Worm (Caenorhabditis elegans) whole organism, L4 larva: ENCODE results near the gene F27E5.7.
A peak's percentile ranks its signal among the peaks of the same experiment; 100 is the strongest.

ENCODE experiments used
- D1046.2 ChIP-seq: fragments of 200-800 bp; sonication (Bioruptor generic); IDR thresholded peaks from 2 replicates; pipeline ENCODE4 v1.3.6; 2022; ENCODE audit warnings: missing genetic modification characterization, missing compliant biosample characterization
- F10B5.3 ChIP-seq: sonication (generic microtip); optimal IDR thresholded peaks from 2 replicates; lab custom pipeline; 2016; ENCODE audit warnings: mild to moderate bottlenecking, missing genetic modification characterization, missing compliant biosample characterization
- F26F4.8 ChIP-seq: fragments of 200-800 bp; sonication (Bioruptor generic); conservative IDR thresholded peaks from 2 replicates; pipeline ENCODE4 v1.3.6; 2022; ENCODE audit warnings: missing genetic modification characterization, missing compliant biosample characterization
- R02D3.7 ChIP-seq: fragments of 150-350 bp; sonication (generic microtip); optimal IDR thresholded peaks from 3 replicates; lab custom pipeline; 2014; ENCODE audit warnings: missing biosample characterization, missing genetic modification characterization
- T26A8.4 ChIP-seq: fragments of 200-800 bp; sonication (Bioruptor generic); IDR thresholded peaks from 2 replicates; pipeline ENCODE4 v1.3.6; 2022; ENCODE audit warnings: missing genetic modification characterization, missing compliant biosample characterization
- Y75B8A.6 ChIP-seq: fragments of 200-800 bp; sonication (Bioruptor generic); IDR thresholded peaks from 2 replicates; pipeline ENCODE4 v1.3.6; 2022; ENCODE audit warnings: missing genetic modification reagents, missing genetic modification characterization, missing compliant biosample characterization
- ZK337.2 ChIP-seq: fragments of 200-800 bp; sonication (Bioruptor generic); IDR thresholded peaks from 2 replicates; pipeline ENCODE4 v1.3.6; 2022; ENCODE audit warnings: missing genetic modification reagents, missing genetic modification characterization, missing compliant biosample characterization
- aha-1 ChIP-seq: fragments of 150-350 bp; peaks from one replicate; lab custom pipeline; 2014; ENCODE audit warnings: missing biosample characterization, missing genetic modification characterization
- ceh-32 ChIP-seq: sonication (generic microtip); optimal IDR thresholded peaks from 2 replicates; lab custom pipeline; 2016; ENCODE audit warnings: mild to moderate bottlenecking, missing genetic modification characterization, missing compliant biosample characterization; ENCODE audit not compliant: poor library complexity
- ceh-44 ChIP-seq: fragments of 200-800 bp; sonication (Bioruptor generic); IDR thresholded peaks from 2 replicates; pipeline ENCODE4 v1.3.6; 2022; ENCODE audit warnings: missing genetic modification reagents, missing genetic modification characterization, missing compliant biosample characterization
- ceh-82 ChIP-seq: sonication (generic microtip); optimal IDR thresholded peaks from 2 replicates; lab custom pipeline; 2017; ENCODE audit warnings: missing biosample characterization, missing genetic modification characterization
- daf-16 ChIP-seq, 3 experiments: sonication (generic microtip); optimal IDR thresholded peaks; 2 replicates each; lab custom pipeline; 2016 to 2017; ENCODE audit warnings: missing genetic modification characterization in 3 of 3, missing genetic modification reagents in 3 of 3, mild to moderate bottlenecking in 2 of 3, missing compliant biosample characterization in 2 of 3, missing biosample characterization in 1 of 3, moderate library complexity in 1 of 3
- daf-19 ChIP-seq: fragments of 200-800 bp; sonication (Bioruptor generic); conservative IDR thresholded peaks from 2 replicates; pipeline ENCODE4 v1.3.6; 2022; ENCODE audit warnings: missing genetic modification characterization, missing compliant biosample characterization
- dpl-1 ChIP-seq: fragments of 150-350 bp; optimal IDR thresholded peaks from 2 replicates; lab custom pipeline; 2014; ENCODE audit warnings: missing biosample characterization, missing genetic modification reagents, missing genetic modification characterization
- duxl-1 ChIP-seq: sonication (generic microtip); optimal IDR thresholded peaks from 2 replicates; lab custom pipeline; 2016; ENCODE audit warnings: mild to moderate bottlenecking, missing genetic modification characterization, moderate library complexity, missing compliant biosample characterization; ENCODE audit not compliant: poor library complexity
- egl-27 ChIP-seq: sonication (generic microtip); optimal IDR thresholded peaks from 3 replicates; lab custom pipeline; 2017; ENCODE audit warnings: missing biosample characterization, missing genetic modification reagents, missing genetic modification characterization
- fos-1 ChIP-seq: fragments of 150-350 bp; optimal IDR thresholded peaks from 2 replicates; lab custom pipeline; 2014; ENCODE audit warnings: missing biosample characterization, missing genetic modification characterization
- gei-8 ChIP-seq: fragments of 200-800 bp; sonication (Bioruptor generic); optimal IDR thresholded peaks from 2 replicates; lab custom pipeline; 2018; ENCODE audit warnings: mild to moderate bottlenecking, missing genetic modification characterization, missing compliant biosample characterization
- hlh-11 ChIP-seq: fragments of 200-800 bp; sonication (Bioruptor generic); optimal IDR thresholded peaks from 2 replicates; lab custom pipeline; 2018; ENCODE audit warnings: mild to moderate bottlenecking, missing genetic modification characterization, missing compliant biosample characterization
- hmg-1.1 ChIP-seq: fragments of 200-800 bp; sonication (Bioruptor generic); IDR thresholded peaks from 2 replicates; pipeline ENCODE4 v1.3.6; 2022; ENCODE audit warnings: missing genetic modification reagents, missing genetic modification characterization, missing compliant biosample characterization
- lin-1 ChIP-seq: fragments of 200-800 bp; sonication (Bioruptor generic); IDR thresholded peaks from 2 replicates; pipeline ENCODE4 v1.3.6; 2022; ENCODE audit warnings: missing genetic modification reagents, missing genetic modification characterization, missing compliant biosample characterization
- lin-38 ChIP-seq: fragments of 200-800 bp; sonication (Bioruptor generic); IDR thresholded peaks from 2 replicates; pipeline ENCODE4 v1.3.6; 2022; ENCODE audit warnings: missing genetic modification reagents, missing genetic modification characterization, missing compliant biosample characterization
- lin-39 ChIP-seq: fragments of 150-350 bp; optimal IDR thresholded peaks from 2 replicates; lab custom pipeline; 2014; ENCODE audit warnings: missing biosample characterization, missing genetic modification reagents, missing genetic modification characterization
- lsy-2 ChIP-seq, 2 experiments: fragments of 150-350 bp in 1 of 2; sonication (generic microtip) in 1 of 2; optimal IDR thresholded peaks; 2 replicates each; lab custom pipeline; 2014 to 2017; ENCODE audit warnings: missing biosample characterization in 2 of 2, missing genetic modification characterization in 2 of 2
- mep-1 ChIP-seq: fragments of 150-350 bp; sonication (generic microtip); optimal IDR thresholded peaks from 3 replicates; lab custom pipeline; 2014; ENCODE audit warnings: missing biosample characterization, missing genetic modification characterization
- mes-2 ChIP-seq: sonication (generic microtip); optimal IDR thresholded peaks from 2 replicates; lab custom pipeline; 2016; ENCODE audit warnings: missing genotype, mild to moderate bottlenecking, missing genetic modification characterization, missing compliant biosample characterization; ENCODE audit not compliant: poor library complexity, severe bottlenecking
- nhr-6 ChIP-seq: fragments of 150-350 bp; optimal IDR thresholded peaks from 2 replicates; lab custom pipeline; 2014; ENCODE audit warnings: missing biosample characterization, missing genetic modification characterization
- nhr-77 ChIP-seq: fragments of 150-350 bp; optimal IDR thresholded peaks from 2 replicates; lab custom pipeline; 2014; ENCODE audit warnings: missing biosample characterization, missing genetic modification characterization
- pha-4 ChIP-seq, 2 experiments: fragments of 150-350 bp in 1 of 2; fragments of 200-800 bp in 1 of 2; sonication (Bioruptor generic) in 1 of 2; IDR thresholded peaks in 1 of 2; optimal IDR thresholded peaks in 1 of 2; 2 replicates each; pipeline versions ENCODE4 v1.3.6 to Lab custom; 2014 to 2022; ENCODE audit warnings: missing genetic modification characterization in 2 of 2, missing genetic modification reagents in 2 of 2, missing biosample characterization in 1 of 2, missing compliant biosample characterization in 1 of 2
- pqm-1 ChIP-seq: sonication (generic microtip); optimal IDR thresholded peaks from 2 replicates; lab custom pipeline; 2017; ENCODE audit warnings: missing biosample characterization, missing genetic modification characterization
- sdz-12 ChIP-seq: fragments of 200-800 bp; sonication (Bioruptor generic); optimal IDR thresholded peaks from 2 replicates; lab custom pipeline; 2018; ENCODE audit warnings: mild to moderate bottlenecking, missing genetic modification characterization, missing compliant biosample characterization
- snpc-1.2 ChIP-seq: fragments of 200-800 bp; sonication (Bioruptor generic); IDR thresholded peaks from 2 replicates; pipeline ENCODE4 v1.3.6; 2022; ENCODE audit warnings: missing genetic modification reagents, missing genetic modification characterization, missing compliant biosample characterization
- zfp-2 ChIP-seq: sonication (generic microtip); optimal IDR thresholded peaks from 2 replicates; lab custom pipeline; 2016; ENCODE audit warnings: mild to moderate bottlenecking, missing genetic modification characterization, missing compliant biosample characterization

The F27E5.7 gene

ce11 chrII:10095224-10095623 is 27.3 kb upstream of the F27E5.7 start (continued):
- TF ChIP-seq ceh-82 (no peak), zfp-2 (tag; lab: Kevin White, UChicago) (no peak), lin-1 (GFP tag; lab: Robert Waterston, UW) (no peak), hmg-1.1 (GFP tag; lab: Robert Waterston, UW) (no peak)

ce11 chrII:10098428-10098827 is 24.1 kb upstream of the F27E5.7 start:
- TF ChIP-seq D1046.2 (GFP tag; lab: Robert Waterston, UW) = no peak
- TF ChIP-seq ZK337.2 (GFP tag; lab: Robert Waterston, UW) = no peak
- TF ChIP-seq pqm-1 (tag; lab: Kevin White, UChicago) = no peak
- 0 out of 2 replicates have a peak, but pooled peaks have one; percentile 25 for TF ChIP-seq lin-38
- TF ChIP-seq F10B5.3 = no peak
- TF ChIP-seq dpl-1 (GFP tag; lab: Kevin White, UChicago) = no peak
- TF ChIP-seq ceh-32 (tag; lab: Kevin White, UChicago) = no peak
- no peak for TF ChIP-seq daf-19
- TF ChIP-seq Y75B8A.6 (GFP tag; lab: Robert Waterston, UW) = no peak
- TF ChIP-seq ceh-44 (GFP tag; lab: Robert Waterston, UW) = no peak
- TF ChIP-seq nhr-77 (tag; lab: Kevin White, UChicago) = no peak
- TF ChIP-seq pha-4 (GFP tag; IDR thresholded peaks at IDR 0.05; lab: Robert Waterston, UW) = peak; percentile 47; the same call in 1 of the 2 replicates
- no peak for TF ChIP-seq pha-4 (tag; optimal IDR thresholded peaks at IDR 0.05; lab: Kevin White, UChicago)
- no peak for TF ChIP-seq daf-16 (GFP tag; optimal IDR thresholded peaks at IDR 0.05; lab: Kevin White, UChicago)
- TF ChIP-seq daf-16 (tag; optimal IDR thresholded peaks at IDR 0.05; lab: Kevin White, UChicago) = peak; percentile 17

- TF ChIP-seq lin-39 (tag; lab: Kevin White, UChicago) (no peak), nhr-77 (tag; lab: Kevin White, UChicago) (no peak), hlh-11 (tag; lab: Kevin White, UChicago) (no peak), Y75B8A.6 (GFP tag; lab: Robert Waterston, UW) (no peak), mep-1 (tag; lab: Kevin White, UChicago) (no peak), egl-27 (tag; lab: Kevin White, UChicago) (no peak), duxl-1 (tag; lab: Kevin White, UChicago) (no peak), aha-1 (tag; lab: Kevin White, UChicago) (peak; percentile 96), T26A8.4 (no peak)
Measured at ce11 chrII:10099072-10099471, 23.5 kb upstream of the F27E5.7 start.

DNA sequence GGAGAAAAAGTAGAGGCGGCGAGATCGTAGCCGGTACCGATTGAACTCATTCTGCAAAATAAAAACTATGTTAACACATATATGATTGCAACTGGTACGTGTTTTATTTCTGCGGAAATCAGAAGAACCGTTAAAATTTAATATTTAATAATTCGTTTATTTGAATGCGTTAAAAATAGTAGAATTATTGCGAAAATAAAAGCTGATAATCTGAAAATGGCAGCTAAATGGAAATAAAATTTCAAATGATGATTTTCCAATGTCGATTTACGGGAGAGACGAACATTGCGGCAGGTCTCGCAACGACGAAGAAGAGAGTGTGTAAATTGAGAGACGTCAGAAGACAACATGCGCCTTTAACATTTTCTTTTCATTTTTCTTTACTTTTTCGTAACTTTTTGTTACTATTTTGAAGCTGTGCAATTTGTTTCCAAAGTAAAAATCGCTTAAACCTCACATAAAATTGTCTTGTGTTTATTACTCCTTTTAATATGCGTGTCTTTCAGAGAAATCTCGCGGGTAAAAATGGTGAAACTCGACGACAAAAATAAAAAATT is 22.7 kb upstream of the F27E5.7 start, which contains the start of the genes pas-7 and puf-12:
TSS of gene pas-7 (minus strand) at position 51 of the 557 bp plus-strand sequence.
TSS of gene puf-12 (plus strand) at position 507 of the 557 bp plus-strand sequence.
- no peak for TF ChIP-seq snpc-1.2 (GFP tag; lab: Robert Waterston, UW)
- peak; percentile 38 for TF ChIP-seq R02D3.7 (tag; lab: Kevin White, UChicago)
- no peak for TF ChIP-seq T26A8.4
- TF ChIP-seq F26F4.8 (GFP tag; lab: Robert Waterston, UW) = no peak
- peak; percentile 65 for TF ChIP-seq nhr-6
- TF ChIP-seq lsy-2 (tag; optimal IDR thresholded peaks at IDR 0.05; lab: Kevin White, UChicago) = peak in 1 of 2 experiments; percentile 66
- TF ChIP-seq mes-2 (tag; lab: Kevin White, UChicago) = peak; percentile 64
- TF ChIP-seq egl-27 (tag; lab: Kevin White, UChicago) = no peak
- no peak for TF ChIP-seq fos-1 (tag; lab: Kevin White, UChicago)
- TF ChIP-seq lin-1 (GFP tag; lab: Robert Waterston, UW) = no peak
- no peak for TF ChIP-seq gei-8
- no peak for TF ChIP-seq pha-4 (GFP tag; IDR thresholded peaks at IDR 0.05; lab: Robert Waterston, UW)
- TF ChIP-seq pha-4 (tag; optimal IDR thresholded peaks at IDR 0.05; lab: Kevin White, UChicago) = peak; percentile 65
- peak; percentile 12 for TF ChIP-seq dpl-1 (GFP tag; lab: Kevin White, UChicago)
- no peak for TF ChIP-seq sdz-12 (GFP tag; lab: Kevin White, UChicago)
